Fruit fly (Drosophila melanogaster) whole organism, pupa: Measurements from ENCODE around the gene Der-1.

Experiments used
- CG10348 ChIP-seq: fragments of 200-800 bp; sonication (Bioruptor generic); IDR thresholded peaks from 2 replicates; pipeline ENCODE4 v1.3.6; 2022; ENCODE audit warnings: missing biosample characterization, missing genetic modification characterization
- CG14655 ChIP-seq: fragments of 200-800 bp; sonication (Bioruptor generic); optimal IDR thresholded peaks from 3 replicates; lab custom pipeline; 2017; ENCODE audit warnings: mild to moderate bottlenecking, missing biosample characterization, missing genetic modification reagents, missing genetic modification characterization
- D1 ChIP-seq: fragments of 200-800 bp; sonication (Bioruptor generic); optimal IDR thresholded peaks from 2 replicates; lab custom pipeline; 2018; ENCODE audit warnings: missing biosample characterization, mild to moderate bottlenecking, missing genetic modification characterization, moderate library complexity
- Pif1A ChIP-seq: fragments of 200-800 bp; sonication (Bioruptor generic); optimal IDR thresholded peaks from 3 replicates; lab custom pipeline; 2016; ENCODE audit warnings: missing biosample characterization, missing genetic modification characterization
- Snoo ChIP-seq: fragments of 200-800 bp; sonication (Bioruptor generic); optimal IDR thresholded peaks from 3 replicates; lab custom pipeline; 2017; ENCODE audit warnings: missing biosample characterization, mild to moderate bottlenecking, missing genetic modification characterization, inconsistent platforms
- fd96Ca ChIP-seq: fragments of 200-800 bp; sonication (Bioruptor generic); IDR thresholded peaks from 3 replicates; pipeline ENCODE4 v1.3.6; 2022; ENCODE audit warnings: missing biosample characterization, missing genetic modification characterization

- TF ChIP-seq D1 = no peak
- no peak for TF ChIP-seq Snoo (tag; lab: Kevin White, UChicago)
- TF ChIP-seq Pif1A (GFP tag; lab: Kevin White, UChicago) = no peak
- TF ChIP-seq fd96Ca (GFP tag; lab: Robert Waterston, UW) = no peak
- no peak for TF ChIP-seq CG14655 (GFP tag; lab: Kevin White, UChicago)
- no peak for TF ChIP-seq CG10348 (GFP tag; lab: Robert Waterston, UW)
Measured at dm6 chr2L:2022823-2023222, 49.1 kb downstream of the Der-1 start.
